Worm (Caenorhabditis elegans): ENCODE measurements around the gene jbts-14.
A peak's percentile ranks its signal among the peaks of the same experiment; 100 is the strongest.

The jbts-14 gene

DNA sequence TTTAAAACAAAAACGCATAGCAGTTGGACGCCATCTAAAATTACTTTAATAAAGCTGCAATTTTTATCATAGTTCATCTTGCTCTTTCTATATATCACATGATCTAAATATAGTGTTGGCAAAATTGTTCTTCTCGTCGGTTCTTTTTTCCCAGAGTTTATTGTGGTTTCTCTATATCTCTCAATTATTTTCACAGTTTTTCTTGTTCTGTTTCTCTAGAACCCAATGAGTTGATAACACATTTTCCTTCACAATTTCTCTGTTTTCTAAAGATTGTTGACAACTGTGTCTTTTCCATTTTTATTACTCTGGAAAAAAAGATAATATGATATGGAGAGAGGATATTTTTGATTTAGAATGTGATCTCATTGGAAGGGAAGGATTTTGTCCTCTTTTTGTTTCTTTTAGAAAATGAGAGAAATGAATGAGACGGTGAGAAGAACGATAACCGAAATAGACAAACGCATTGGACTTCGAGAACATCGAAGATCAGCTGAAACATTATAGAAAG lies 50.2 kb downstream of the jbts-14 start:
- no peak for TF ChIP-seq nhr-90 (tag; optimal IDR thresholded peaks at IDR 0.05)
- no peak for TF ChIP-seq B0261.1 (tag; optimal IDR thresholded peaks at IDR 0.05)
- no peak for TF ChIP-seq F57A8.1 (GFP tag; optimal IDR thresholded peaks at IDR 0.05)
- no peak for TF ChIP-seq die-1 (tag; optimal IDR thresholded peaks at IDR 0.05)
- no peak for TF ChIP-seq Y67H2A.10 (GFP tag; conservative IDR thresholded peaks at IDR 0.05)
- no peak for TF ChIP-seq K11D2.4 (GFP tag; IDR thresholded peaks at IDR 0.05)
- no peak for TF ChIP-seq aptf-2 (GFP tag; conservative IDR thresholded peaks at IDR 0.05)
- no peak for TF ChIP-seq bed-2 (GFP tag; IDR thresholded peaks at IDR 0.05)

- TF ChIP-seq unc-62 (GFP tag; optimal IDR thresholded peaks at IDR 0.05): no peak
- no peak for TF ChIP-seq hsf-1 (GFP tag; IDR thresholded peaks at IDR 0.05)
- peak; percentile 14 for TF ChIP-seq nhr-80 (tag; optimal IDR thresholded peaks at IDR 0.05)
- no peak for TF ChIP-seq C06A6.2 (GFP tag; conservative IDR thresholded peaks at IDR 0.05)
- no peak for TF ChIP-seq F57A8.1 (GFP tag; optimal IDR thresholded peaks at IDR 0.05)
- TF ChIP-seq hmg-20 (GFP tag; IDR thresholded peaks at IDR 0.05): no peak
Observed at ce11 chrX:8755987-8756386, 51.9 kb downstream of the jbts-14 start.
